Worm (Caenorhabditis elegans): ENCODE measurements around the gene Y54G9A.7.

- no peak for TF ChIP-seq ama-1 (optimal IDR thresholded peaks at IDR 0.05)
- no peak for TF ChIP-seq tbx-11 (GFP tag; IDR thresholded peaks at IDR 0.05)
- TF ChIP-seq ets-7 (tag; optimal IDR thresholded peaks at IDR 0.05) = no peak
- no peak for TF ChIP-seq tbx-37 (GFP tag; conservative IDR thresholded peaks at IDR 0.05)
- TF ChIP-seq F13C5.2 (tag; optimal IDR thresholded peaks at IDR 0.05) = no peak
- TF ChIP-seq flt-1 (GFP tag; IDR thresholded peaks at IDR 0.05) = no peak
- TF ChIP-seq hnd-1 (tag; optimal IDR thresholded peaks at IDR 0.05) = no peak
- no peak for TF ChIP-seq tra-4 (tag; optimal IDR thresholded peaks at IDR 0.05)
Observed at ce11 chrII:13725793-13726192, at the start of gene Y54G9A.7, which contains the start of gene bub-3.

All from whole organism, early embryonic.